Fruit fly (Drosophila melanogaster) Kc167 (cell line): ENCODE results near the gene CG4080.

Experiments used
- Sin3A ChIP-seq: fragments of >200 bp; optimal IDR thresholded peaks from 2 replicates; lab custom pipeline; 2018; ENCODE audit warnings: missing external identifiers
- h ChIP-seq: fragments of >200 bp; optimal IDR thresholded peaks from 3 replicates; lab custom pipeline; 2018; ENCODE audit warnings: missing external identifiers
- insv ChIP-seq: fragments of >200 bp; optimal IDR thresholded peaks from 3 replicates; lab custom pipeline; 2018; ENCODE audit warnings: missing external identifiers
- psq ChIP-seq: fragments of >200 bp; optimal IDR thresholded peaks from 2 replicates; lab custom pipeline; 2017; ENCODE audit warnings: missing external identifiers

DNA sequence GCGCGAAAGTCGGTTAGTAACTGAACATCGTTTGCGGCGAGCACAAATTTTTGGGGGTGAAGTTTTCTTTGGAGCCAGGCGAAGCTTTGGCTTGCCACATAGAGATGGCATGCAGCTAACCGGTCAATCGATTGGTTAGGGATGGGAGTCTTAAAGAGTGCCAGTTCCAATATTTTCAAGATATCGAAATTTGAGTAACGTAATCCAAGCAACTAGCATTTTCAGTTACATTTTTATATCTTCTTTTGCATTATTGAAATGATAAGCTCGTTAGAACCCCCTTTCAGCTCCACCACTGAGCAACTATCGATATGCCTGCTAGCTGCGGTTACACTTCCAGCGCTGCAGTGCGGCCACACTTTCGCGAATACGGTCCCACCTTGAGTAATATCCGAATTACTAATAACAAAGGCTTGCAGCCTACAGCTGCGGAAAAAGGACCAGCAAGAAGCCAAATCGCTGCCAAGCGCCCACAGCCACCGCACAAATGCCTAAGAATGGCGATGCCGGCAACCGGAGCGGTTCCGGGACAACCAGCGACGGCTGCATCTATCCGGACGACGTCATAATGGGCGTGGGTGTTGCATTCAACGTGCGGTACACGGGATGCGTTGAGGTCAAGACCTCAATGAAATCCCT, 27.7 kb upstream of the CG4080 start, which contains the start of the genes Atat and Shc:
- TF ChIP-seq Sin3A (lab: Kevin White, UChicago) (no peak), insv (lab: Kevin White, UChicago) (no peak), h (lab: Kevin White, UChicago) (no peak), psq (lab: Kevin White, UChicago) (no peak)
